Fruit fly (Drosophila melanogaster): ENCODE data around the gene CG45080.

DNA sequence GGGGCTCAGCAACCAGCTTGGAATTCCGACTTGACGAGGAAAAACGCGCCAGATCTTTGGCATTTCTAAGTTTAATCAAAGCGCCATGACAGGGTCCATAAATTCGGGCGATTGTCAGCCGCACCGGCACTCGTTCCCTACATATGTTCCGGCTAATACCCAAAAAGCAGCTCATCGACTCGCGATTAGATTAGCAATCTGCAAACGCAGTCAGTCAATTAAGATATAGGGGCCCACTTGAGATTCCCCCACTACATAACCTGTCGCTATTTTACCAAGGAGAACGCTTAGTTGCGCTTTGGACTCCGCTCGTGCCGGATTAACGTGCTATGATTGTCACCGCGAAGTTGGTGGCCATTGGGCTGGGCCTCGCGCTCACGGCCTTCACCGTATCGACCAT, 24.6 kb downstream of the CG45080 start, which contains the start of gene CG8773:
- no peak for TF ChIP-seq usp (GFP tag; optimal IDR thresholded peaks at IDR 0.05)
- no peak for TF ChIP-seq pan (optimal IDR thresholded peaks at IDR 0.05)
